Worm (Caenorhabditis elegans) whole organism, midembryonic: ENCODE data around the gene lido-4.
A peak's percentile ranks its signal among the peaks of the same experiment; 100 is the strongest.

Experiments
- T22C8.4 ChIP-seq: fragments of 200-800 bp; sonication (Bioruptor generic); IDR thresholded peaks from 2 replicates; pipeline ENCODE4 v1.3.6; 2022; ENCODE audit warnings: missing genetic modification characterization, missing compliant biosample characterization
- cog-1 ChIP-seq: sonication (generic microtip); optimal IDR thresholded peaks from 2 replicates; lab custom pipeline; 2016; ENCODE audit warnings: missing genetic modification characterization, missing compliant biosample characterization
- flt-1 ChIP-seq: fragments of 200-800 bp; sonication (Bioruptor generic); IDR thresholded peaks from 2 replicates; pipeline ENCODE4 v1.3.6; 2022; ENCODE audit warnings: missing genetic modification characterization, missing compliant biosample characterization
- klf-2 ChIP-seq: fragments of 200-800 bp; sonication (Bioruptor generic); conservative IDR thresholded peaks from 2 replicates; pipeline ENCODE4 v1.3.6; 2022; ENCODE audit warnings: missing genetic modification reagents, missing genetic modification characterization, missing compliant biosample characterization
- med-1 ChIP-seq: sonication (generic microtip); optimal IDR thresholded peaks from 2 replicates; lab custom pipeline; 2017; ENCODE audit warnings: missing genetic modification characterization, mild to moderate bottlenecking, missing compliant biosample characterization, antibody characterized with exemption, missing genetic modification reagents; ENCODE audit not compliant: insufficient read depth
- ref-1 ChIP-seq: fragments of 200-800 bp; sonication (Bioruptor generic); conservative IDR thresholded peaks from 2 replicates; pipeline ENCODE4 v1.3.6; 2022; ENCODE audit warnings: missing genetic modification reagents, missing genetic modification characterization, missing compliant biosample characterization
- tab-1 ChIP-seq: fragments of 200-800 bp; sonication (Bioruptor generic); IDR thresholded peaks from 2 replicates; pipeline ENCODE4 v1.3.6; 2022; ENCODE audit warnings: missing genetic modification characterization, missing compliant biosample characterization
- ztf-23 ChIP-seq: fragments of 200-800 bp; sonication (Bioruptor generic); IDR thresholded peaks from 2 replicates; pipeline ENCODE4 v1.3.6; 2022; ENCODE audit warnings: missing genetic modification reagents, missing genetic modification characterization, missing compliant biosample characterization
- ztf-29 ChIP-seq: fragments of 200-800 bp; sonication (Bioruptor generic); IDR thresholded peaks from 2 replicates; pipeline ENCODE4 v1.3.6; 2022; ENCODE audit warnings: missing genetic modification reagents, missing genetic modification characterization, missing compliant biosample characterization

Gene lido-4

DNA sequence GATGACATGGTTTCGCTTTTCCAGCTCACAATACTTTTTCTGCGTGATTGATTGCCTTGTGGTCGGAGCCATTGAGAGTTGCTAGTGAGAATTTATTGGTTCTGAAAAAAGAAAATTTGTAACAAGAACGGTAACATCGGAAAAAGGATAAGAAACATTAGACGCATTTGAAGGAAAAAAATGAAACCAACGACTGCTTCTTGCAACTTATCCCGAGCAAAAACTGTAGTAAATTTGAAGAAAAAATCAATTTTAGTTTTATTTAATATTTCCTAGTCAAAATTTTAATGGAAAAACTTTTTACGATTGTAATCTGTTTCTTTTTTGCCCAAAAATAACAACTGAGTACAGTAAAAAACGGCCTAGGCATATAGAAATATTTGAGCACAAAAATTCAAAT is at the start of gene lido-4:
lido-4 (minus strand) TSS at position 101 of the 400 bp plus-strand sequence.
- no peak for TF ChIP-seq klf-2 (GFP tag; lab: Robert Waterston, UW)
- no peak for TF ChIP-seq ztf-29 (GFP tag; lab: Robert Waterston, UW)
- TF ChIP-seq T22C8.4 (GFP tag; lab: Robert Waterston, UW), result no peak
- TF ChIP-seq ref-1 (GFP tag; lab: Robert Waterston, UW), result no peak
- no peak for TF ChIP-seq flt-1
- TF ChIP-seq cog-1 (tag; lab: Kevin White, UChicago), result no peak
- TF ChIP-seq med-1, result no peak
- TF ChIP-seq ztf-23, result no peak
- TF ChIP-seq tab-1 (GFP tag; lab: Robert Waterston, UW), result no peak

DNA sequence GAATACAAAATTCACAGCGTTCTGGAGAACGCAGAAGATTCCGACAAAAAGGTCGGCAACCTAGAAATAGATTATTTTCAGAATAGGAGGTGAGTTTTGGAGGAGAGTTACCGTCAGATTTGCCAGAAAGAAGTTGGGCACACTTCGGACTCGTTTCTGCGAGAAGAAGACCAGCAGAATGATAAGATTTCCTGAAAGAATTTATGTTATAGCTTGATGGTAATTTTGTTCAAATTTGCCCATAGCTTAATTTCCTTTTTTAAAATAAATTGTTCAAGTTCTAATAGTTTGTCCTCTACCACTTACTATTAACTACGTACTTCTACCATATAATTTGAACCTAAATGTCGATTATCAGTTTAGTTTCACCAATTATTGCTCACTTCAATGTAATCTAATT is 49.5 kb upstream of the lido-4 start:
- TF ChIP-seq T22C8.4 (GFP tag; lab: Robert Waterston, UW) (no peak), cog-1 (tag; lab: Kevin White, UChicago) (no peak), ztf-23 (no peak), ztf-29 (GFP tag; lab: Robert Waterston, UW) (no peak), flt-1 (no peak), med-1 (no peak), klf-2 (GFP tag; lab: Robert Waterston, UW) (no peak), tab-1 (GFP tag; lab: Robert Waterston, UW) (no peak), ref-1 (GFP tag; lab: Robert Waterston, UW) (no peak)

DNA sequence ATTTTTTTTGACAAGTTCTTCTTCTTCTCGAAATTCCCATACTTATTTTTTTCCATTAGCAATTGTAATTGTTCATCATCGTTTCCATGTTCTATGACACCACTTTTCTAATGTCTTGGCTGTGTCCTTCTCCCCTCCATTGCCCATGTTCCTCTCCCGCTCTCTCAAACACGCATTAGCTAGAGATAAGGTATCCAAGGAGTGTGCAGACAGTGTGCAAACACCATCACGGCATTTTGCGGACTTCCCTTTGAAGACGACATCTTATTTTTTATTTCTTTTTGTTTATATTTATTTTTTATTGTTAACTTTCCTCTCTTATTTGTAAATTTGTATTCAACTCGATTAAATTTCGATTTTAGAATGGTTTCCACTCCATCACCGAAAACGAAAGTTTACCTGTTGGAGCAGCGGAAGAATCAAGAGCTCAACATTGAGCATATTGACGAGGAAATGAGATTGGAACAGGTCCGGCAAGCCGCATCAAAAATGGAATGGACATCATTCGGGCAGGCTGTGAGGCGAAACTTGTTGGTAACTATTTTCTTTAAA is 43.7 kb upstream of the lido-4 start, which contains the start of gene mdt-1.2:
mdt-1.2 (plus strand) TSS at position 363 of the 552 bp plus-strand sequence.
- no peak for TF ChIP-seq ztf-23
- TF ChIP-seq flt-1, result peak; percentile 62; the same call in 1 of the 2 replicates
- TF ChIP-seq cog-1 (tag; lab: Kevin White, UChicago), result peak; percentile 71
- 0 out of 2 replicates have a peak, but pooled peaks have one; percentile 35 for TF ChIP-seq tab-1 (GFP tag; lab: Robert Waterston, UW)
- TF ChIP-seq T22C8.4 (GFP tag; lab: Robert Waterston, UW), result no peak
- TF ChIP-seq ref-1 (GFP tag; lab: Robert Waterston, UW), result no peak
- no peak for TF ChIP-seq ztf-29 (GFP tag; lab: Robert Waterston, UW)

DNA sequence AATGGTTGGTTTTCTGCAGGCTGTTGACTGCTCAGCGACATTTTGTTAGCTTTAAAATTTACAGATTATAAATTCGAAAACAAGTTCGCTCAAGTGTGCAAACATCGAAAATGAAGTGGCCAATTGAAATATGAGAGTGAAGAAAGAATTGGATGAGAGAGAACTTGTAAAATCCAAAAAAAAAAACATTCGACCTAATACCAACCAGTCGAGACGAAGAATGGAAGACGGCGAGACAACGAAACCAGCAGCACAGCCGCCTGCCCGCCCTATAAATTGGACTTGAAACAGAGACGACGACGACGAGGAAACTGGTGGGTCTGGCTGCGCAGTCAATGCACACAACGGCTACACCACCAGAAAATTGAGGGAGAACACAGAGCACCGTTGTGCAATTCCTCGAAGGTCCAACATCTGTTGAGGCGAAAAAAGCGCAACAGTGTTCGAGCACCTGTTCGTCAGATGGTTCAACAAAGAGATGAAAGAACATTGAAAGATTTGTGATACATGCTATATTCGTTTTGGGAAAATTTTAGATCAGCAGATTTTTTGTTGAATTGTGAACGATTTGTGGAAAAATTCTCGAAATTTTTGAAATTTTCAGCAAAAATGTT is 42.4 kb upstream of the lido-4 start, which contains the start of gene T23C6.4:
T23C6.4 (minus strand) TSS at position 51 of the 614 bp plus-strand sequence.
- TF ChIP-seq ref-1 (GFP tag; lab: Robert Waterston, UW) (no peak), ztf-23 (0 out of 2 replicates have a peak, but pooled peaks have one; percentile 38)

DNA sequence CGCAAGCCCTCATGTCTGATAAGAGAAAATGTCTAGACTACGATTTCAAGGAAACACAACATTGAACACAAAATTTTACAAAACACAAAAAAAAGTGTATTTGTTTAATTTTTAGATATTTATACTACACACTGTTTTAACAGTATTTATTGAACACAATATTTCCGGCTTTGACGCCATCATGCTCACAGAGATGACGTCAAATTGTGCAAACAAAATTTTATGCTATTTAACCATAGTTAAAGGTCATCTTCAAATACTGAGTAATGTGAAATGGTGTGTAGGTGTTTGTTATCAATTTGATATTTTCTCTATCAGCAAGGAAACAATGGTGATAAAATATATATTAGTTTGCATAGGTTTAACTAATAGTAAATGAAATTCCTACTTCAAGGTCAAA is 39.0 kb upstream of the lido-4 start:
- TF ChIP-seq flt-1, result no peak
- no peak for TF ChIP-seq ztf-23
- TF ChIP-seq tab-1 (GFP tag; lab: Robert Waterston, UW), result no peak
- TF ChIP-seq cog-1 (tag; lab: Kevin White, UChicago), result no peak
- no peak for TF ChIP-seq med-1
- no peak for TF ChIP-seq klf-2 (GFP tag; lab: Robert Waterston, UW)
- TF ChIP-seq ref-1 (GFP tag; lab: Robert Waterston, UW), result no peak
- TF ChIP-seq ztf-29 (GFP tag; lab: Robert Waterston, UW), result no peak
- TF ChIP-seq T22C8.4 (GFP tag; lab: Robert Waterston, UW), result no peak

DNA sequence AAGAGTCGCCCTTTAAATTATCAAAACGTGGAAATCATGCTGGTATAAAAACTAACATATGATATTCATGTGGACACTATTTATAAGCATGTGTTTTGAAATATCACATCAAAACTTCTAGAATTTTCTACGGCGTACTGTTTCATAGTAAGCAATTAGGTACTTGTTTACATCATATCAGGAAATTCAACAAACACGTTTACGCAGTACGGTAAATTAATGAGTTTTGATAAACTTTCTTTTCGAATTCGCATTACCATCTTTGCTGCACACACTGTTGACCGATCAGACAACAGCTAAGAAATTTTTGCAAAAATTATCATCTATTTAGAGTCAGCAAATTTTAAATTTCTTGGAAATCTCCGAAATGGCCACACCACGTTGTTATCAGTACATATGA is 32.9 kb upstream of the lido-4 start:
- no peak for TF ChIP-seq klf-2 (GFP tag; lab: Robert Waterston, UW)

DNA sequence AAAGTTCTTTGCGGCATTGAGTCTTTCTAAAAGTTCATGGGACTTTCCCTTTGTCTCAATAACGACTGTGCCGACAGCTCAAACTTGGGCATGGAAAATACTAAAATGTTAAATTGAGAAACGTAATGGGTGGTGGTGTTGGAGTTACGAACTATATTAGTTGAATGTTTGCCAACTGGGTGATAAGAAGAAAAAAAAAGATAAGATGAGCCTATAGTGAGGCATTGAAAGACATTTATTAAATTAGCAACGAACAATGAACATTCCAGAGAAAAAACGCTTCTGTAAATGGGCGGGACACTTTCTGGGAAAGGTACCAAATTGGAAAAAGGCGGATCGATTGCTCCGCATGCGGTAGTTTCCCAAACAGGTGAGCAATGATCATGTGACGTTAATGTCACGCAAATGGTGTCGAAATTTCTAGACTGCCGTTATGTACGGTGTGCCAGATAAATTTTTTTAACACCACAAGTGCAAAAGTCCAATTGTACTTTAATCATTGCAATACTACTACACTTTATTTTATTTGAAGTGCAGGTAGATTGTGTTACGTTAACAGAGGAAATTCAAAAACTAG is 31.7 kb upstream of the lido-4 start:
- no peak for TF ChIP-seq ztf-23
- TF ChIP-seq med-1, result no peak
- TF ChIP-seq tab-1 (GFP tag; lab: Robert Waterston, UW), result no peak
- TF ChIP-seq ztf-29 (GFP tag; lab: Robert Waterston, UW), result no peak
- no peak for TF ChIP-seq T22C8.4 (GFP tag; lab: Robert Waterston, UW)
- no peak for TF ChIP-seq ref-1 (GFP tag; lab: Robert Waterston, UW)
- no peak for TF ChIP-seq klf-2 (GFP tag; lab: Robert Waterston, UW)
- TF ChIP-seq cog-1 (tag; lab: Kevin White, UChicago), result no peak
- TF ChIP-seq flt-1, result no peak

DNA sequence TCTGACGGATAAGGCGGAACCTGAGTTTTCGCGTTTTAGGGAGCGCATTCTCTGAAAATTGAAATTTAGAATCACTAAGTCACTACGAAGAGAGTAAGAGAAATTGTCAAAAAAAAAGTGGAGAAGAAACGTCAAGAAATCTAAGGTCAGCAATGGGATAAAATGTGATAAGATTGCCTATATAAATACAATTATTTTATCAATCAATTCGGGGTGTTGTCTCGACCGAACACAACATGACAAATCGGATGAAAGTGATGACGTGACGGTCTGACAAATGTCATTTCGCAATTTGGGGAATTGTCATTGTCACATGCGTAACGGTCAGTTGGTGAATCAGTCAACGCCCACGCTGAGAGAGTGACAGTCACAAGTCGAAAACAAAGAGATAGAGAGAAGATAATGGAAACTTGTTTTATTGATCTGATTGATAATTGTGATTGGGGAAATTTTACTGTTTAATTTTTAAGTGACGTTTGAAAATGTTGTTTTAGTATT is 30.5 kb upstream of the lido-4 start, which contains the start of gene cnp-3:
cnp-3 (minus strand) TSS at position 51 of the 498 bp plus-strand sequence.
- no peak for TF ChIP-seq T22C8.4 (GFP tag; lab: Robert Waterston, UW)

DNA sequence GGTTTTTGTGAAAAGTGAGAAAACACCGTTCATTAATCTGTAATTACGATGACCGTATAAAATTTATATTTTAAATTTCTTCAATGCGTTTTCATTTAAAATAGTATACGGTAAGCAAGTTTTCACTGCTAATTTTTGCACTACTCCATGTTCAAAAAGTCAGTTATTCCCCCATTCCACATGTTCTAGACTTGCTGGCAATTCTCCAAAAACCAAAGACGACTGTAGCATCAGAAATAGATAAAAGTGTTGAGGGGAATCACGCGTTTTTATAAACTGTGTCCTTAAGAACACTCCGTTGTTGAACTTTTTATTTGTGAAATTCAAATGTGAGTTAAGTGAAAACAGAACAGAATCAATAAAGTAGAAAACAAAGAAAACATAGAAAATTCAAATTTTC is 28.1 kb upstream of the lido-4 start:
- TF ChIP-seq flt-1, result no peak
- no peak for TF ChIP-seq cog-1 (tag; lab: Kevin White, UChicago)
- no peak for TF ChIP-seq T22C8.4 (GFP tag; lab: Robert Waterston, UW)
- no peak for TF ChIP-seq ztf-23
- TF ChIP-seq med-1, result no peak
- TF ChIP-seq ztf-29 (GFP tag; lab: Robert Waterston, UW), result no peak
- no peak for TF ChIP-seq tab-1 (GFP tag; lab: Robert Waterston, UW)
- TF ChIP-seq ref-1 (GFP tag; lab: Robert Waterston, UW), result no peak
- no peak for TF ChIP-seq klf-2 (GFP tag; lab: Robert Waterston, UW)

DNA sequence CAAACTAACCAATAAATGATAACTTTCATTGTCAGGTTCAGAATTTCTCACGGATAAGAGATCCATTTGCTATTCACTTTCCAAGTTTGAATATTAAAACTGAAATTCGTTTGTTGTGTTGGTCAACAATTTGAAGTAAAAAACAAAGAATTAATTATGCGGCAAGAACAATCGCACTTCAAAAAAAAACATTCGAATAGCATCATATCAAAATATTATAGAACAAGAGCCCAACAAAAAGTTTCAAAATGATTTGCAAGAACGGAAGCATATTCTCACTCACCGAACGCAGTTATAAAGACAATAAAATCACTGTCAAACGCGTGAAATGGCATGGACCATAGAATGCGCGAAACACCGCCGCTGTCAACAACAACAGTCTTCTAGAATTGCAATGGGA is 26.9 kb upstream of the lido-4 start, which contains the start of gene K09E3.7:
K09E3.7 (minus strand) TSS at position 101 of the 400 bp plus-strand sequence.
- TF ChIP-seq ztf-23 (no peak), cog-1 (tag; lab: Kevin White, UChicago) (no peak), tab-1 (GFP tag; lab: Robert Waterston, UW) (no peak), T22C8.4 (GFP tag; lab: Robert Waterston, UW) (no peak), med-1 (no peak), ref-1 (GFP tag; lab: Robert Waterston, UW) (no peak), flt-1 (no peak), ztf-29 (GFP tag; lab: Robert Waterston, UW) (no peak), klf-2 (GFP tag; lab: Robert Waterston, UW) (no peak)
